Worm (Caenorhabditis elegans) whole organism, young adult: ENCODE measurements around the gene W02F12.2.

Experiments
- F37B4.10 ChIP-seq: fragments of 200-800 bp; sonication (Bioruptor generic); IDR thresholded peaks from 2 replicates; pipeline ENCODE4 v1.3.6; 2022; ENCODE audit warnings: missing genetic modification characterization, missing compliant biosample characterization
- ceh-79 ChIP-seq: sonication (generic microtip); optimal IDR thresholded peaks from 2 replicates; lab custom pipeline; 2017; ENCODE audit warnings: mild to moderate bottlenecking, missing genetic modification characterization, missing compliant biosample characterization
- gei-17 ChIP-seq: fragments of 200-800 bp; sonication (Bioruptor generic); optimal IDR thresholded peaks from 2 replicates; lab custom pipeline; 2018; ENCODE audit warnings: mild to moderate bottlenecking, missing genetic modification characterization, missing compliant biosample characterization
- lin-40 ChIP-seq: sonication (generic microtip); optimal IDR thresholded peaks from 2 replicates; lab custom pipeline; 2016; ENCODE audit warnings: missing genetic modification characterization, mild to moderate bottlenecking, missing compliant biosample characterization, missing genotype, missing genetic modification reagents
- madf-10 ChIP-seq: sonication (generic microtip); optimal IDR thresholded peaks from 2 replicates; lab custom pipeline; 2016; ENCODE audit warnings: mild to moderate bottlenecking, missing genetic modification characterization, missing compliant biosample characterization
- mes-4 ChIP-seq: sonication (generic microtip); optimal IDR thresholded peaks from 2 replicates; lab custom pipeline; 2016; ENCODE audit warnings: missing genotype, missing genetic modification characterization, missing compliant biosample characterization
- pha-4 ChIP-seq: fragments of 150-350 bp; sonication (generic microtip); optimal IDR thresholded peaks from 2 replicates; lab custom pipeline; 2014; ENCODE audit warnings: missing biosample characterization, missing genetic modification reagents, missing genetic modification characterization
- snpc-4 ChIP-seq, 5 experiments: fragments of 150-350 bp in 1 of 5; sonication (generic microtip) in 4 of 5; optimal IDR thresholded peaks; 2 replicates each; lab custom pipeline; 2014 to 2018; ENCODE audit warnings: missing genetic modification characterization in 5 of 5, missing biosample characterization in 3 of 5, antibody characterized with exemption in 2 of 5, mild to moderate bottlenecking in 2 of 5, missing compliant biosample characterization in 2 of 5, missing genotype in 2 of 5, moderate library complexity in 2 of 5, missing genetic modification reagents in 1 of 5

ce11 chrV:6694668-6695067 lies 2.8 kb downstream of the W02F12.2 start, which contains the start of gene W02F12.8:
- no peak for TF ChIP-seq mes-4
- no peak for TF ChIP-seq gei-17
- TF ChIP-seq ceh-79 (tag; lab: Kevin White, UChicago) = no peak
- TF ChIP-seq pha-4 (tag; lab: Kevin White, UChicago) = no peak
- TF ChIP-seq F37B4.10 = no peak
- no peak for TF ChIP-seq madf-10
- no peak for TF ChIP-seq lin-40 (tag; lab: Kevin White, UChicago)
- no peak for TF ChIP-seq snpc-4 (GFP tag; optimal IDR thresholded peaks at IDR 0.05; lab: Kevin White, UChicago)
- no peak for TF ChIP-seq snpc-4 (tag; optimal IDR thresholded peaks at IDR 0.05; lab: Kevin White, UChicago)
